Worm (Caenorhabditis elegans): Measurements from ENCODE around the gene ceh-48.

Gene ceh-48

DNA sequence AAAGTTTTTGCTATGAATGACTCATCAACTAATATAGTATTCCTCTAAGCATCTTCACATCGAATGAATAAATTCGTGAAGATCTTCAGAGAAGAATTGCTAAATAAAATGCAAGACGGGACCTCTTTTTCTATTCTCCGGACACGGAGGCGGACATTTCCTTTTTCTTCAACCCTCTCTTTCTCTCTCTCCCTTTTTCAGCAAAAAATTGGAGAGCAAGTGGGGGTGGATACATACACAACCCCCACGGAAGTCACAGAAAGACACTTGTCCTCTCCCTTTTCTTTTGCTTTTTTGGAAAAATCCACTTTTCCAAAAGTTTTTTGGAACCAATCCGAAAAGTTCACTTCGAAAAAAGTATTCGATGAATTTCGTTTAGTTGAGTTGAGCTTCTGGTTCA lies 22.8 kb downstream of the ceh-48 start:
- no peak for TF ChIP-seq ztf-29 (GFP tag; IDR thresholded peaks at IDR 0.05)
- no peak for TF ChIP-seq tab-1 (GFP tag; IDR thresholded peaks at IDR 0.05)
- TF ChIP-seq flt-1 (GFP tag; IDR thresholded peaks at IDR 0.05) = no peak

DNA sequence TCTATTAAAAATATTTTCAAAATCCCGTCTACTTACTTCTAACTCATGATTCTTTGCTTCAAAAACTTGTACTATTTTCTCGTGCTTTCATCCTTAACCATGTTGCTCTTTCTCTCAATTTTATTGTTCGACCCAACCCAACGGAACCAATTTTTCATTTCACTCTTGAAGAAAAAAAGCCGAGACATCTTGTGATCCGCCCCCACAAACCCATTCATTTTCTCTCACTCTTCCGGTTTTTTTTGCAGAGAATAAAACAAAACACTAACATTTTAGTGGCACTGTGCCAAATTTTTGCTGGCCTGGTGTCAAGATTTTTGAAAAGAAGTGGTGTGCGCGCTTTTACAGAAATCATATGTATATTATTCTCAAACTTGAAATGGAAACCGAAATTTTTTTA lies 24.9 kb downstream of the ceh-48 start:
- no peak for TF ChIP-seq klf-2 (GFP tag; conservative IDR thresholded peaks at IDR 0.05)

DNA sequence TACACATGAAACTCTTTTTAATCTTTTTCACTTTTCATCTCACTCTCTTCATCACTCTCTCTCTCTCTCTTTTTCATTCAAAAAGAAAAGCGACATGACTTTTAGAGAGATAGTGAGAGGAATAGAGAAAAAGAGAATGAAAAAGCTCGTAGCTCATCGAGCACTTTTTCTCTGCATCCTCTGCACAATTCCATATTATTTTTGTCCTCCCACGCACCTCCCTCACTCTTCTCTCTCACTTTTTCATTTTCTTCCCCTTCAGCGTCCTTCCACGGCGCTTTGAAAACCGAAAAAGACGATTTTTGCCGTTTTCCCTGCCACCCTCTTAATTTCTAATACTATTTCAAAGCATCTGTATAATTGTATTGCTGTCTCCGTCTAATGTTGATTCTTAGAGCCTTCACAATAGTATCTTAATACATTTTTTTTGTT lies 27.2 kb downstream of the ceh-48 start:
- TF ChIP-seq med-1 (GFP tag; optimal IDR thresholded peaks at IDR 0.05; ENCODE audit: insufficient read depth) (no peak), flt-1 (GFP tag; IDR thresholded peaks at IDR 0.05) (no peak), ztf-23 (GFP tag; IDR thresholded peaks at IDR 0.05) (no peak), T22C8.4 (GFP tag; IDR thresholded peaks at IDR 0.05) (no peak), ztf-29 (GFP tag; IDR thresholded peaks at IDR 0.05) (no peak), cog-1 (tag; optimal IDR thresholded peaks at IDR 0.05) (no peak), ref-1 (GFP tag; conservative IDR thresholded peaks at IDR 0.05) (no peak), tab-1 (GFP tag; IDR thresholded peaks at IDR 0.05) (no peak), klf-2 (GFP tag; conservative IDR thresholded peaks at IDR 0.05) (no peak)

DNA sequence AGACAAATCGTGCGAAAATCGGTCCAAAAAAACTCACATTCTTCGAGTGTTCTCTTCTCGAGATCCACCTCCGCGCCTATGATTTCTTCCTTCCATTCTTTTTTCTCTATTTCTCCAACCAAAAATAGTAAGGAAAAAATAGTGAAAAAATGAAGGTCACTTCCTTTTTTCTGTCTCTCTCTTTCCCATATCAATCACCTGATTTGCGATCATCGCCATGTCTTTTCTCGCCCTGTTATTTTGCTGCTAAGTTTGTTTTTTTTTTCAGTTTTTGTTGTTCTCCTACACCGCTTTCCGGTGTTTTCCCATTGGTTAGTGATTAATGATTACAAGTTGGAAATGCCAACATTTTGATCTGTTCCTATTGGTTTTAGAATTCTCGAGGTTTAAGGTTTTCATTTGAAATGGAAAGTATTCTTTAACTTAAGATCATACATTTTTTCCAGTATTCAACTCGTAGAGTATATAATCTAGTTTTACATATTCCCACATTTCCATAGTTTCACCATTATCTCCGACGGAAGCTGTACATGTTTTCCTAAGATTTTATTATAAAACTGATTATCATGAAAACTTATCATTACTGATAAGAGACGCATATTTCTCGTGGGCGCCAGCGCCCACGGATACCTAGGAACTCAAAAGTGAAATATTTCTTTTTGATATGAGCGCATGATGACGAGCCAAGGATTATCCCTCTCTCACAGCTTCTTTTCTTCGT lies 29.8 kb downstream of the ceh-48 start:
- TF ChIP-seq ztf-23 (GFP tag; IDR thresholded peaks at IDR 0.05) = no peak
- TF ChIP-seq ztf-29 (GFP tag; IDR thresholded peaks at IDR 0.05) = no peak
- TF ChIP-seq med-1 (GFP tag; optimal IDR thresholded peaks at IDR 0.05; ENCODE audit: insufficient read depth) = no peak
- TF ChIP-seq flt-1 (GFP tag; IDR thresholded peaks at IDR 0.05) = no peak
- no peak for TF ChIP-seq ref-1 (GFP tag; conservative IDR thresholded peaks at IDR 0.05)
- no peak for TF ChIP-seq klf-2 (GFP tag; conservative IDR thresholded peaks at IDR 0.05)
- TF ChIP-seq T22C8.4 (GFP tag; IDR thresholded peaks at IDR 0.05) = no peak

DNA sequence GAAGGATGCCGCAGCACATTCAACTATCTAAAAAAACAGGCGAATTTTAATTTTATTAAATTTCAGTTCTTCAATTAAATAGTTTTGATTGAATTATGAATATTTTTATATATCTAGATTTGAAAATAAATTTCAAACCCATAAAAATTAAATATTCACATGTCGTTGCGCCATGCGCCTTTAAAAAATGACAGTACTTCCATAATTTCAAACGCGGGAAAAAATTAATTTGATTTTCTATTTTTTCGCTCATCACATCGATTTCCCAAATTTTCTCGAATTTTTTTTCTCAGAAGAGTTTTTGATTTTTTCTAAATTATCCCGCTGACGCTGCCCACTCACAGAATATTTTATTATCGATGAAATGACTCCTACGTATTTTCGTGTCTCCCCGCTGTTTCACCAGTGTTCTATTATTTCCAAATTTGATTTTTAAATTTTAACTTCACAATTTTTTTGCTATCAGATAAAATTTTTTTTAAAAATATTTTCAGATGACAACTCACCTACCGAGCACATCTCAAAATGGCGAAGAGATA lies 30.6 kb downstream of the ceh-48 start, which contains the start of gene lip-1:
TSS of gene lip-1 (plus strand) at position 489 of the 539 bp plus-strand sequence.
- TF ChIP-seq klf-2 (GFP tag; conservative IDR thresholded peaks at IDR 0.05) = no peak
- no peak for TF ChIP-seq med-1 (GFP tag; optimal IDR thresholded peaks at IDR 0.05; ENCODE audit: insufficient read depth)
- TF ChIP-seq ref-1 (GFP tag; conservative IDR thresholded peaks at IDR 0.05) = no peak
- TF ChIP-seq T22C8.4 (GFP tag; IDR thresholded peaks at IDR 0.05) = no peak
- TF ChIP-seq cog-1 (tag; optimal IDR thresholded peaks at IDR 0.05) = no peak
- TF ChIP-seq ztf-23 (GFP tag; IDR thresholded peaks at IDR 0.05) = no peak
- TF ChIP-seq flt-1 (GFP tag; IDR thresholded peaks at IDR 0.05) = no peak
- TF ChIP-seq tab-1 (GFP tag; IDR thresholded peaks at IDR 0.05) = no peak
- no peak for TF ChIP-seq ztf-29 (GFP tag; IDR thresholded peaks at IDR 0.05)

DNA sequence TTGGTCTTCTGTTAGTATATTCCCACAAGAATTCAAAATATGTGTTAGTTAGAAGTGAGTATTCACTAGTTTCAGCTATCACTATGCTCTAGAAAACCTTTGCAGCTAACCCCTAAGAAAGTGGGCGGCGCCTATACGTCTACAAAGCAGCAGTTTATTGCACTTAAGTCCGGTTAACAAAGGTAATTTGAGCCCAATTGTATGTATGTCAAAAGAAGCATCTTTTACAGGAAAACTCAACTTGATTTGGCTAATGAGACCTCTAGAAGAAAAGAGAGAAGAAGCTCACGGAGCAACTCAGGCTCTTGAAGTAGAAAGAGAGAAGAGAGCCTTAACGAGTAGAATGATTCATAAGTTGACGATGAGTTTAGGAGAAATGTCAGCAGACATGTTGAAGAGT lies 40.8 kb downstream of the ceh-48 start:
- TF ChIP-seq klf-2 (GFP tag; conservative IDR thresholded peaks at IDR 0.05) = no peak
- no peak for TF ChIP-seq ztf-29 (GFP tag; IDR thresholded peaks at IDR 0.05)
- TF ChIP-seq cog-1 (tag; optimal IDR thresholded peaks at IDR 0.05) = no peak

DNA sequence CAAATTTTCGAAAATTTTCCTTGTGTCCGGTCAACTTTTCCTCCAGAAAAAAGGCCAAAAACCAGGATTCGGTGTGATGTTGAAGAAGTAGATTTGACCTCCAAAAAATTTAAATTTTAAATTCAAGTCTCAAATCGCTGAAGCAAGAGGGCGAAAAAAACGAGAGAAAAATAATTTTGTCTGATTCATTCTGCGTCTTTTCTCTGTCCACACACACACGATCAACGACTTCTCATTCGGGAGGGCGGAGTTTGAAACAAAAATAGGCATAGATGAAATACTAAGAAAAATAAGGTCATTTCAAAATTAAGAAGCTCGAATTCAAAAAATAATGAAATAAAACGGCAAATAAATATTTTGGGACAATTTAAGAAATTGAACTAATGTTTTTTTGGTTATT lies 47.4 kb downstream of the ceh-48 start, which contains the start of gene R13H7.2:
TSS of gene R13H7.2 (minus strand) at position 101 of the 400 bp plus-strand sequence.
- TF ChIP-seq klf-2 (GFP tag; conservative IDR thresholded peaks at IDR 0.05) = no peak
- TF ChIP-seq flt-1 (GFP tag; IDR thresholded peaks at IDR 0.05) = no peak
- TF ChIP-seq med-1 (GFP tag; optimal IDR thresholded peaks at IDR 0.05; ENCODE audit: insufficient read depth) = no peak
- no peak for TF ChIP-seq ref-1 (GFP tag; conservative IDR thresholded peaks at IDR 0.05)
- TF ChIP-seq T22C8.4 (GFP tag; IDR thresholded peaks at IDR 0.05) = no peak
- TF ChIP-seq ztf-23 (GFP tag; IDR thresholded peaks at IDR 0.05) = no peak
- TF ChIP-seq ztf-29 (GFP tag; IDR thresholded peaks at IDR 0.05) = no peak
- TF ChIP-seq cog-1 (tag; optimal IDR thresholded peaks at IDR 0.05) = no peak
- TF ChIP-seq tab-1 (GFP tag; IDR thresholded peaks at IDR 0.05) = no peak

Measured in whole organism, midembryonic.